Worm (Caenorhabditis elegans) whole organism, midembryonic: ENCODE data around the gene Y57A10C.8.

Experiments used
- T22C8.4 ChIP-seq: fragments of 200-800 bp; sonication (Bioruptor generic); IDR thresholded peaks from 2 replicates; pipeline ENCODE4 v1.3.6; 2022; ENCODE audit warnings: missing genetic modification characterization, missing compliant biosample characterization
- med-1 ChIP-seq: sonication (generic microtip); optimal IDR thresholded peaks from 2 replicates; lab custom pipeline; 2017; ENCODE audit warnings: missing genetic modification characterization, mild to moderate bottlenecking, missing compliant biosample characterization, antibody characterized with exemption, missing genetic modification reagents; ENCODE audit not compliant: insufficient read depth
- ref-1 ChIP-seq: fragments of 200-800 bp; sonication (Bioruptor generic); conservative IDR thresholded peaks from 2 replicates; pipeline ENCODE4 v1.3.6; 2022; ENCODE audit warnings: missing genetic modification reagents, missing genetic modification characterization, missing compliant biosample characterization
- ztf-23 ChIP-seq: fragments of 200-800 bp; sonication (Bioruptor generic); IDR thresholded peaks from 2 replicates; pipeline ENCODE4 v1.3.6; 2022; ENCODE audit warnings: missing genetic modification reagents, missing genetic modification characterization, missing compliant biosample characterization

DNA sequence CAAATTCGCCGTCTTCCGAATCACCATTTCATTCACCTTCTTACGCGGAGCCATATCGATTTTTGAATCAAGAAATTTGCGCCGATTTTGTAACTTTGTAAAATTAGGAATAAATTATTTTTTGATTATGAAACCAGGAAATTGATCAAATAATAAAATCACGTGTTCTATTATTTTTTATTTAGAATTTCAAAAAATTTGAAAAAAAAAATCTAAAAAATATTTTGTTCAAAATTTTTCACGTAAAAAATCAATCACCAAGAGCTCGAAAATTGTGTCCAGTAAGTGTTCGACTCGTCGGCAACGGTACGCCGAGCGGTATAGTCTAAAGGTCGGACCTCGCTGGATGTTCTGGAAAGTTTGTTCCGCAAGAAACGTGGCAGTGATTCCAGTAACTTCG lies 36.0 kb downstream of the Y57A10C.8 start, which contains the start of gene Y57A10B.7:
- no peak for TF ChIP-seq T22C8.4
- no peak for TF ChIP-seq ref-1
- TF ChIP-seq ztf-23 (GFP tag; lab: Robert Waterston, UW) = no peak
- TF ChIP-seq med-1 (GFP tag; lab: Kevin White, UChicago) = no peak
